Fruit fly (Drosophila melanogaster): ENCODE results near the gene Tengl1.

DNA sequence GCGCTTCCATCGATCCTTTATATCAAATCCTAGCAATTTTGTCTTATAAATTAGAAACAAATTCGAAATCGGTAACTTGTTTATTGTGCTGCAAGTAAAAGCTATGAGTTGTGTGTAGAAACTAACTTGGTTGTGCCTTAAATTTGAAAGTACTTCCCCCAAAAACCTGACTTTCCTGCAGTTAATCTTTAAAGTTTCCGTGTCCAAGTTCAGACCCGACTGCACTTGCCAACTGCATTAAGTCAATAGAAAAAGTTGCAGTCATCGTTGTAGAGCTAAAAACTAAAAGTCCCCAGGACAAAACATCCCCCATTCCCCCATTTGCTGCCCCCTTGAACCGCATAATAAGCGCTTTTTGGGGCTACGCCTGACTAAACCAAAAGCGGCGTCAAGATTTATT lies at the start of gene Tengl1:
- TF ChIP-seq usp (GFP tag; optimal IDR thresholded peaks at IDR 0.05) (no peak), psq (optimal IDR thresholded peaks at IDR 0.05) (no peak), CG8478 (optimal IDR thresholded peaks at IDR 0.05) (no peak)

Measured in whole organism.